Worm (Caenorhabditis elegans): Measurements from ENCODE around the gene T24H7.9.

DNA sequence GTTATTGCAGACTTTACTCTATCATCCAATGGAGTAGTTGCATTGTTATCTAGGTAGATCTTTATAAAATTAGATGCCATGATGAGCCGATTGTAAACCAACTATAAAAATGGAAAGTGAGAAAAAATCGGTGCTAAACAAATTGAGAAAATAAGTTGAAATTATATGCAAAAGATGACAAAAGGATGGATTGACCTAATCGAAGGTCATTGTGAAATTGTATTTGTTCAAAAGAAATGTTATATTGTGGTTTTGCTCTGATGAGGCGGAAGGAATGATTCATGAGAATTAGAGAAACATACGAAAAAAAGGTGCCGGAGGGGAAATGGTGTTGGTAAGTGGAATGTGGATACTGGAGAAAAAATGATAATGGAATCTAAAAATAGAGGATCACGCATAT lies 45.7 kb upstream of the T24H7.9 start, which contains the start of gene scly-1:
- TF ChIP-seq ceh-13 (GFP tag; optimal IDR thresholded peaks at IDR 0.05) (no peak), ama-1 (optimal IDR thresholded peaks at IDR 0.05) (no peak), aly-1 (tag; optimal IDR thresholded peaks at IDR 0.05) (no peak), hmbx-1 (tag; optimal IDR thresholded peaks at IDR 0.05) (no peak), B0310.2 (tag; optimal IDR thresholded peaks at IDR 0.05) (no peak), ceh-36 (tag; optimal IDR thresholded peaks at IDR 0.05) (no peak), tbx-11 (GFP tag; IDR thresholded peaks at IDR 0.05) (no peak), F13C5.2 (tag; optimal IDR thresholded peaks at IDR 0.05) (no peak), flt-1 (GFP tag; IDR thresholded peaks at IDR 0.05) (no peak), sea-1 (GFP tag; conservative IDR thresholded peaks at IDR 0.05) (no peak), pes-1 (GFP tag; IDR thresholded peaks at IDR 0.05) (no peak), tra-4 (tag; optimal IDR thresholded peaks at IDR 0.05) (no peak)

Data from whole organism, early embryonic.